Fruit fly (Drosophila melanogaster) whole organism, wandering third instar larva: ENCODE data around the gene CG3808.

Source experiments
- Abd-B ChIP-seq: fragments of >200 bp; optimal IDR thresholded peaks from 2 replicates; lab custom pipeline; 2017; ENCODE audit warnings: missing biosample characterization, missing genetic modification characterization
- CG9705 ChIP-seq: fragments of 200-800 bp; sonication (Bioruptor generic); optimal IDR thresholded peaks from 2 replicates; lab custom pipeline; 2018; ENCODE audit warnings: missing biosample characterization, mild to moderate bottlenecking, missing genetic modification characterization
- Hnf4 ChIP-seq: fragments of 200-800 bp; sonication (Bioruptor generic); optimal IDR thresholded peaks from 2 replicates; lab custom pipeline; 2016; ENCODE audit warnings: missing biosample characterization, mild to moderate bottlenecking, missing genetic modification characterization
- Mio ChIP-seq: sonication (Bioruptor generic); optimal IDR thresholded peaks from 2 replicates; lab custom pipeline; 2016; ENCODE audit warnings: missing biosample characterization, missing genetic modification characterization
- br ChIP-seq: fragments of 200-800 bp; sonication (Bioruptor generic); optimal IDR thresholded peaks from 2 replicates; lab custom pipeline; 2016; ENCODE audit warnings: missing biosample characterization, missing genetic modification characterization
- dl ChIP-seq, 2 experiments: fragments of 175-275, 200-275 bp in 1 of 2; fragments of 200-275 bp in 1 of 2; sonication (Bioruptor generic); optimal IDR thresholded peaks; lab custom pipeline; 2018; ENCODE audit warnings: mild to moderate bottlenecking in 2 of 2, missing biosample characterization in 2 of 2, missing genetic modification characterization in 2 of 2, moderate library complexity in 2 of 2; ENCODE audit not compliant: partially characterized antibody in 2 of 2, insufficient read depth in 1 of 2
- foxo ChIP-seq, 2 experiments: fragments of 200-800 bp; sonication (Bioruptor generic); optimal IDR thresholded peaks; 2 replicates in 1 of 2; 3 replicates in 1 of 2; lab custom pipeline; 2016 to 2017; ENCODE audit warnings: missing biosample characterization in 2 of 2, missing genetic modification characterization in 2 of 2
- fru ChIP-seq: fragments of 200-800 bp; sonication (Bioruptor generic); optimal IDR thresholded peaks from 3 replicates; lab custom pipeline; 2016; ENCODE audit warnings: missing biosample characterization, mild to moderate bottlenecking, missing genetic modification characterization
- h ChIP-seq: fragments of 200-800 bp; sonication (Bioruptor generic); optimal IDR thresholded peaks from 3 replicates; lab custom pipeline; 2016; ENCODE audit warnings: missing biosample characterization, mild to moderate bottlenecking, missing genetic modification characterization
- lola ChIP-seq: fragments of >200 bp; optimal IDR thresholded peaks from 2 replicates; lab custom pipeline; 2017; ENCODE audit warnings: missing biosample characterization, missing genetic modification characterization
- psq ChIP-seq: fragments of 200-800 bp; sonication (Bioruptor generic); optimal IDR thresholded peaks from 3 replicates; lab custom pipeline; 2017; ENCODE audit warnings: missing biosample characterization, mild to moderate bottlenecking, missing genetic modification characterization, moderate library complexity
- usp ChIP-seq: fragments of >200 bp; optimal IDR thresholded peaks from 2 replicates; lab custom pipeline; 2017; ENCODE audit warnings: missing biosample characterization, missing genetic modification characterization

DNA sequence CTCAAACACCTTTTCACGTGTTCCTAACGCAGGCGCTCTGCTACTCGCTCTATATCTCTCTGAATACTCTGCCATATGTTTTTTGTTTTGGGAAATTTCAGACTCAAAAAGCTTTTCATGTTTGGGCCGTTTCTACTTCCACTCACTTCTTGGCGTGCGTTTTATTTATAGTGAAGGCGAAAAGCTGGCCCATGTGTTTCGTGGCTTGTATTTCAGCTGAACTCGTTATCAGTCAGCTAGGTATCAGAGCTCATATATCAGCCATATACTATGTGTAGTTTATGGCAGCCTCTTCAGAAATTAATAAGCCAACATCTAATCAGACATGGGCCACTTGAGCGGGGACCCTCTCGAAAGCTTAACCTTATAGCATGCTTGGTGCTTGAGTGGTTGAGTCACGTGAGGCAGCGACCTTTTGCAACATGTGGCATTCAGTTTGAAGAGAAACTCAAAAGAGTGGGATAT lies 5.9 kb downstream of the CG3808 start:
- TF ChIP-seq Hnf4 (GFP tag; lab: Kevin White, UChicago) (no peak), h (GFP tag; lab: Kevin White, UChicago) (no peak), Abd-B (GFP tag; lab: Kevin White, UChicago) (no peak), dl (GFP tag; optimal IDR thresholded peaks at IDR 0.05; lab: Kevin White, UChicago; ENCODE audit: insufficient read depth in 1 of 2, partially characterized antibody in 2 of 2) (no peak), fru (GFP tag; lab: Kevin White, UChicago) (no peak), psq (no peak), Mio (GFP tag; lab: Kevin White, UChicago) (no peak), usp (GFP tag; lab: Kevin White, UChicago) (no peak), foxo (GFP tag; optimal IDR thresholded peaks at IDR 0.05; lab: Kevin White, UChicago) (no peak), lola (no peak), br (no peak), CG9705 (GFP tag; lab: Kevin White, UChicago) (no peak)
